Fruit fly (Drosophila melanogaster): ENCODE data around the gene Inx5.

- TF ChIP-seq psq (optimal IDR thresholded peaks at IDR 0.05), result no peak
- TF ChIP-seq insv (optimal IDR thresholded peaks at IDR 0.05), result no peak
Observed at dm6 chrX:19160635-19161407, 9.9 kb downstream of the Inx5 start.

All from Kc167 (cell line).